Worm (Caenorhabditis elegans): Measurements from ENCODE around the gene tsp-14.

The tsp-14 gene

DNA sequence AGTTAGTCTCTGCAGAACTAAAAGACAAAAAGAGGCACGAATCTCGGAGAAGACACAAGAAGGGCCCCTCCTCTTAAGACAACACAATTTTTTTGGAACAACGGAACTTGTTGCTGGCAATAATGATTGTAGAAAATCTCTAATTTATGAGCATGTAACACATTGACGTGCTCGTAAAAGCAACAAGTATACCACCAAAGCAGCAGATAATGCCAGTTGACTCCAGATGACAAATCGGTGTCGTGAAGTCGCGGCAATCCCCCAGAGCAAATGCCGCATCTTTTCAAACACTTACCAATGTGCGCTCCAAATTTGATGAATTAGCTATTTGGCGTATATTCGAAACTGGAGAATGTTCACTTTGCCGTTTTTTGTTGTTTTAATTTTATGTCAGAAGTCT, 12.6 kb downstream of the tsp-14 start:
- no peak for TF ChIP-seq nhr-47 (tag; optimal IDR thresholded peaks at IDR 0.05)
- TF ChIP-seq C34B4.2 (tag; optimal IDR thresholded peaks at IDR 0.05) = no peak
- TF ChIP-seq lin-35 (GFP tag; optimal IDR thresholded peaks at IDR 0.05) = no peak
- no peak for TF ChIP-seq lin-14 (GFP tag; optimal IDR thresholded peaks at IDR 0.05)
- TF ChIP-seq dpl-1 (GFP tag; optimal IDR thresholded peaks at IDR 0.05) = no peak
- no peak for TF ChIP-seq nhr-90 (tag; optimal IDR thresholded peaks at IDR 0.05; ENCODE audit: poor library complexity)
- TF ChIP-seq skn-1 (tag; optimal IDR thresholded peaks at IDR 0.05) = no peak
- no peak for TF ChIP-seq F16B12.6 (tag; optimal IDR thresholded peaks at IDR 0.05)
- no peak for TF ChIP-seq unc-86 (tag; optimal IDR thresholded peaks at IDR 0.05)
- no peak for TF ChIP-seq ceh-88 (GFP tag; IDR thresholded peaks at IDR 0.05)
- no peak for TF ChIP-seq fkh-10 (GFP tag; optimal IDR thresholded peaks at IDR 0.05)
- no peak for TF ChIP-seq ces-1 (GFP tag; optimal IDR thresholded peaks at IDR 0.05)

DNA sequence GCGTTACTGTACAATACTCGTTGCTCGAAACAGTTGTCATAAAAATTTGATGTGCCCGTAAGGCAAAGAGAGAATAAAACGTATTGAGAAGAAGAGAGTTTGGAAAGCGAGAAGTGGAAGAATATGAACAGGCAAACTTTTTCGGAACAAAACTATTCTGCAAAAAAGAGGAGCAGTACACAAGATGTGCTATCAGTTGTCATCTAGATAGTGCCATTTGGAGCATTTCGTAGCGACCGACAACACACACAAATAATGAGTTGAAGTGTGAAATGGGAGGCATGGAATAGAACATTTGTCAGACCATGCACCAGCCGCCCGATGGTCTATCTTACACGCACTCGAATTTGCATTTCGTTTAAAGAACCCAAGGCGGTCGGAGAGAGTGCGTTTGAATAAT, 14.7 kb downstream of the tsp-14 start:
- TF ChIP-seq ama-1 (optimal IDR thresholded peaks at IDR 0.05) (no peak), nhr-12 (tag; optimal IDR thresholded peaks at IDR 0.05) (no peak), fkh-10 (GFP tag; optimal IDR thresholded peaks at IDR 0.05) (no peak), jun-1 (tag; optimal IDR thresholded peaks at IDR 0.05) (no peak), lsy-2 (tag; optimal IDR thresholded peaks at IDR 0.05) (no peak), C34B4.2 (tag; optimal IDR thresholded peaks at IDR 0.05) (no peak), mef-2 (tag; optimal IDR thresholded peaks at IDR 0.05) (no peak), ets-5 (GFP tag; IDR thresholded peaks at IDR 0.05) (no peak), ceh-90 (tag; optimal IDR thresholded peaks at IDR 0.05) (no peak), xbp-1 (tag; optimal IDR thresholded peaks at IDR 0.05) (no peak), aly-2 (tag; optimal IDR thresholded peaks at IDR 0.05) (no peak), nhr-11 (tag; optimal IDR thresholded peaks at IDR 0.05) (no peak), unc-130 (tag; optimal IDR thresholded peaks at IDR 0.05) (no peak), unc-98 (GFP tag; IDR thresholded peaks at IDR 0.05) (no peak), ceh-8 (GFP tag; optimal IDR thresholded peaks at IDR 0.05) (no peak), nhr-71 (tag; optimal IDR thresholded peaks at IDR 0.05) (no peak), ztf-11 (tag; optimal IDR thresholded peaks at IDR 0.05) (no peak), egl-27 (tag; optimal IDR thresholded peaks at IDR 0.05) (no peak)

DNA sequence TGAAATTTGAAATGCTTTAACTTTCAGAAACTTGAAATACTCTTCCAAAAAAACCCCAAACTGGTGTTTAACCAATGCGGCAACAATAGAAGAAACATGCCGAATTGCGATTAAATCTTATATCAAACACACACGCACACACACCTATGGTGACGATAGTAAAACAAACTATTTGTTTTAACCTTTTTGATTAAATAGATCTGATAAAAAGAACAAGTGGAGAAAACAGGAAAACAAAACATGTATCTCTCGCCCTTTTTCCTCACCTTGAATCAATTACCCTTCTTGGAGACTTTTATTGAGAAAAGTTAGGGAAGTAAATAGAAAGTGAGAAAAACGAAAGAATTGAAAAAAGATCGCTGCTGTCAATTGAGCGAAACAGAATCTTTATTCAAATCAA, 15.4 kb downstream of the tsp-14 start:
- TF ChIP-seq lin-35 (GFP tag; optimal IDR thresholded peaks at IDR 0.05) (no peak), Y116A8C.19 (tag; optimal IDR thresholded peaks at IDR 0.05; ENCODE audit: borderline replicate concordance) (no peak), aha-1 (tag; optimal IDR thresholded peaks at IDR 0.05) (no peak), sox-4 (tag; optimal IDR thresholded peaks at IDR 0.05) (no peak), nhr-28 (tag; optimal IDR thresholded peaks at IDR 0.05) (no peak), F16B12.6 (tag; optimal IDR thresholded peaks at IDR 0.05) (no peak), egl-27 (tag; optimal IDR thresholded peaks at IDR 0.05) (no peak), ama-1 (optimal IDR thresholded peaks at IDR 0.05) (no peak), hpl-2 (GFP tag; optimal IDR thresholded peaks at IDR 0.05) (no peak), ceh-82 (tag; optimal IDR thresholded peaks at IDR 0.05) (no peak), xbp-1 (tag; optimal IDR thresholded peaks at IDR 0.05) (no peak), snpc-4 (tag; optimal IDR thresholded peaks at IDR 0.05) (no peak), pax-3 (tag; optimal IDR thresholded peaks at IDR 0.05) (no peak), fkh-4 (tag; optimal IDR thresholded peaks at IDR 0.05; ENCODE audit: borderline replicate concordance) (no peak), mef-2 (tag; optimal IDR thresholded peaks at IDR 0.05) (no peak), ceh-90 (tag; optimal IDR thresholded peaks at IDR 0.05) (no peak), unc-86 (tag; optimal IDR thresholded peaks at IDR 0.05) (no peak), C16A3.4 (tag; optimal IDR thresholded peaks at IDR 0.05) (no peak), tbx-2 (tag; optimal IDR thresholded peaks at IDR 0.05) (no peak), ceh-88 (GFP tag; IDR thresholded peaks at IDR 0.05) (no peak), lin-39 (tag; optimal IDR thresholded peaks at IDR 0.05) (no peak), unc-130 (tag; optimal IDR thresholded peaks at IDR 0.05) (no peak), dsc-1 (tag; optimal IDR thresholded peaks at IDR 0.05) (no peak), elt-3 (tag; optimal IDR thresholded peaks at IDR 0.05) (peak in 2 of 6 experiments; percentile 42 to 44), rnt-1 (tag; optimal IDR thresholded peaks at IDR 0.05) (no peak), nhr-20 (tag; optimal IDR thresholded peaks at IDR 0.05) (peak; percentile 27), lsy-2 (tag; optimal IDR thresholded peaks at IDR 0.05) (peak in 1 of 2 experiments; percentile 16), jun-1 (tag; optimal IDR thresholded peaks at IDR 0.05) (no peak), aly-2 (tag; optimal IDR thresholded peaks at IDR 0.05) (no peak), lin-14 (GFP tag; optimal IDR thresholded peaks at IDR 0.05) (peak; percentile 70), tlp-1 (tag; optimal IDR thresholded peaks at IDR 0.05) (no peak), nhr-237 (tag; optimal IDR thresholded peaks at IDR 0.05) (no peak), lin-15B (tag; optimal IDR thresholded peaks at IDR 0.05) (no peak), fkh-10 (GFP tag; optimal IDR thresholded peaks at IDR 0.05) (no peak), sup-37 (GFP tag; optimal IDR thresholded peaks at IDR 0.05) (no peak), irx-1 (tag; optimal IDR thresholded peaks at IDR 0.05) (no peak)
